Worm (Caenorhabditis elegans): ENCODE results near the gene col-132.

col-132 gene

DNA sequence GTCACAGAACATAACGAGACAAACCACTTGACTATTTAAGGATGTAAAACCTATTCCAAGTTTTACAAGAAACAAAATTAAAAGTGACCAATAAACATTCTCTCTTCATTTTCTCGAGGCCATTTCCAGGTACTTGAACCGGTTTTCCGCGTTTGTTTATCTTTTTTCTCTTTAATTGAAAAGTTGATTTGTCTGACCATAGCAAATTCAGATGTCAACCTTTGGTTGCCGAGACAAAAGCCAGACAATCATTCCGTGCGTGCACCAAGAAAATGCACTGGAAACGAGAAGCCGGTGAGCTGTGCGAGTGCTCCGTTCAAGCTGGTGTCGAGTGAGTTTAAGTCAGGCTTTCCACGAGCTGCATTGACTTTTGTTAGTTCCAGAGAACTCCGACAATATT is 8.8 kb downstream of the col-132 start (continued):
- TF ChIP-seq vab-15 (tag; optimal IDR thresholded peaks at IDR 0.05) (no peak), efl-1 (optimal IDR thresholded peaks at IDR 0.05) (no peak), efl-1 (GFP tag; optimal IDR thresholded peaks at IDR 0.05 in 1 of 2) (peak in 1 of 2 experiments; percentile 8), aly-2 (tag; optimal IDR thresholded peaks at IDR 0.05) (no peak), C04F5.9 (tag; optimal IDR thresholded peaks at IDR 0.05) (no peak), skn-1 (tag; optimal IDR thresholded peaks at IDR 0.05) (no peak), irx-1 (tag; optimal IDR thresholded peaks at IDR 0.05) (no peak), nhr-71 (tag; optimal IDR thresholded peaks at IDR 0.05) (no peak), elt-2 (tag; optimal IDR thresholded peaks at IDR 0.05) (no peak), nhr-47 (tag; optimal IDR thresholded peaks at IDR 0.05) (no peak), unc-130 (tag; optimal IDR thresholded peaks at IDR 0.05) (no peak), lin-39 (tag; optimal IDR thresholded peaks at IDR 0.05) (no peak), fkh-4 (tag; optimal IDR thresholded peaks at IDR 0.05; ENCODE audit: borderline replicate concordance) (no peak), nhr-20 (tag; optimal IDR thresholded peaks at IDR 0.05) (peak; percentile 39), hpl-2 (GFP tag; optimal IDR thresholded peaks at IDR 0.05) (no peak), sptf-1 (tag; optimal IDR thresholded peaks at IDR 0.05) (no peak), pax-3 (tag; optimal IDR thresholded peaks at IDR 0.05) (no peak), swsn-7 (tag; optimal IDR thresholded peaks at IDR 0.05) (no peak), nhr-28 (tag; optimal IDR thresholded peaks at IDR 0.05) (no peak), dpl-1 (GFP tag; optimal IDR thresholded peaks at IDR 0.05) (no peak), lir-3 (tag; optimal IDR thresholded peaks at IDR 0.05; ENCODE audit: poor library complexity) (no peak), C16A3.4 (tag; optimal IDR thresholded peaks at IDR 0.05) (no peak), elt-3 (tag; optimal IDR thresholded peaks at IDR 0.05) (peak in 2 of 6 experiments; percentile 30 to 62), unc-98 (GFP tag; IDR thresholded peaks at IDR 0.05) (no peak), pag-3 (tag; optimal IDR thresholded peaks at IDR 0.05; ENCODE audit: borderline replicate concordance, insufficient read depth) (no peak), pqm-1 (tag; optimal IDR thresholded peaks at IDR 0.05) (no peak), alr-1 (tag; optimal IDR thresholded peaks at IDR 0.05; ENCODE audit: borderline replicate concordance) (no peak), dsc-1 (tag; optimal IDR thresholded peaks at IDR 0.05) (no peak), snpc-4 (tag; optimal IDR thresholded peaks at IDR 0.05) (no peak), hlh-4 (tag; optimal IDR thresholded peaks at IDR 0.05) (no peak), isw-1 (GFP tag; IDR thresholded peaks at IDR 0.05) (no peak), tlp-1 (tag; optimal IDR thresholded peaks at IDR 0.05) (no peak), blmp-1 (tag; optimal IDR thresholded peaks at IDR 0.05) (peak; percentile 45), ceh-8 (GFP tag; optimal IDR thresholded peaks at IDR 0.05) (no peak), mef-2 (tag; optimal IDR thresholded peaks at IDR 0.05) (no peak), lin-14 (GFP tag; optimal IDR thresholded peaks at IDR 0.05) (peak; percentile 48), lin-15B (tag; optimal IDR thresholded peaks at IDR 0.05) (no peak), zip-4 (GFP tag; optimal IDR thresholded peaks at IDR 0.05) (no peak)

DNA sequence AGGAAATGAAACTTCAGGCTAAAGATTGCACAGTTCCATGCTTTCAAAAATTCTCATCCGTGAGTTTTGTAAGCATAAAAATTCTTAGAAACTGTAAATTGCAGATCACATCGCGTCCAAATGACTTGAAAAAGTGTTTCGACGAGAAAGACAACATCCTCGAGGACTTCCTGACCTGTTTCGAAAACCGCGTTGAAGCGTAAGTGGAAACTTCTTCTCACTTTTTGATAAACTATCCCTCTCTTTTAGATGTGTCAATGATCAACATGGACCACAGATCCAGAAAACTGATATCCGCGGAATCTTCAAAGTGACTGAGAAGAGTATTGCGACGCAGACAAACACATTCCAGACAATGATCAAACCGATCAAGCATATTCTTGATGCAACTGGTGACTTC is 10.0 kb downstream of the col-132 start:
- TF ChIP-seq aly-2 (tag; optimal IDR thresholded peaks at IDR 0.05): no peak
- TF ChIP-seq mab-9 (GFP tag; IDR thresholded peaks at IDR 0.05): no peak
- no peak for TF ChIP-seq nhr-77 (tag; optimal IDR thresholded peaks at IDR 0.05)
- no peak for TF ChIP-seq isw-1 (GFP tag; IDR thresholded peaks at IDR 0.05)
- no peak for TF ChIP-seq aha-1 (tag; optimal IDR thresholded peaks at IDR 0.05)
- no peak for TF ChIP-seq alr-1 (tag; optimal IDR thresholded peaks at IDR 0.05; ENCODE audit: borderline replicate concordance)
- peak; percentile 45 for TF ChIP-seq blmp-1 (tag; optimal IDR thresholded peaks at IDR 0.05)
- no peak for TF ChIP-seq sup-37 (GFP tag; optimal IDR thresholded peaks at IDR 0.05)
- TF ChIP-seq mdl-1 (tag; optimal IDR thresholded peaks at IDR 0.05): no peak
- TF ChIP-seq egl-13 (tag; optimal IDR thresholded peaks at IDR 0.05): no peak
- no peak for TF ChIP-seq pqm-1 (tag; optimal IDR thresholded peaks at IDR 0.05)
- no peak for TF ChIP-seq zag-1 (tag; optimal IDR thresholded peaks at IDR 0.05)
- no peak for TF ChIP-seq ceh-90 (tag; optimal IDR thresholded peaks at IDR 0.05)
- TF ChIP-seq efl-1 (optimal IDR thresholded peaks at IDR 0.05): no peak
- TF ChIP-seq efl-1 (GFP tag; optimal IDR thresholded peaks at IDR 0.05 in 1 of 2): peak in 1 of 2 experiments; percentile 10
- TF ChIP-seq swsn-7 (tag; optimal IDR thresholded peaks at IDR 0.05): no peak
- TF ChIP-seq nhr-20 (tag; optimal IDR thresholded peaks at IDR 0.05): no peak
